Fruit fly (Drosophila melanogaster) ovary, adult (tissue): Measurements from ENCODE around the gene miple2.

Experiments
- CG17801 ChIP-seq: fragments of 200-800 bp; optimal IDR thresholded peaks from 2 replicates; lab custom pipeline; 2019; ENCODE audit warnings: missing biosample characterization, mild to moderate bottlenecking, missing genetic modification characterization, moderate library complexity; ENCODE audit not compliant: partially characterized antibody

miple2 gene

dm6 chr3L:292146-292776 is 21.3 kb downstream of the miple2 start:
- TF ChIP-seq CG17801 (GFP tag; lab: Kevin White, UChicago): peak; percentile 69

dm6 chr3L:294841-295408 is 23.9 kb downstream of the miple2 start:
- TF ChIP-seq CG17801 (GFP tag; lab: Kevin White, UChicago): no peak

- no peak for TF ChIP-seq CG17801 (GFP tag; lab: Kevin White, UChicago)
These were observed 26.2 kb downstream of the miple2 start for dm6 chr3L:297240-297639.

dm6 chr3L:298459-298858 is 27.5 kb downstream of the miple2 start:
- TF ChIP-seq CG17801 (GFP tag; lab: Kevin White, UChicago): no peak

- no peak for TF ChIP-seq CG17801 (GFP tag; lab: Kevin White, UChicago)
These were observed 29.1 kb downstream of the miple2 start for dm6 chr3L:299952-300605.

dm6 chr3L:311607-312006 is 40.6 kb downstream of the miple2 start:
- peak; percentile 29 for TF ChIP-seq CG17801 (GFP tag; lab: Kevin White, UChicago)

- TF ChIP-seq CG17801 (GFP tag; lab: Kevin White, UChicago): no peak
These were observed 41.3 kb downstream of the miple2 start for dm6 chr3L:312323-312722.

- TF ChIP-seq CG17801 (GFP tag; lab: Kevin White, UChicago): no peak
These were observed 44.1 kb downstream of the miple2 start for dm6 chr3L:315140-315539.

dm6 chr3L:316784-317183 is 45.8 kb downstream of the miple2 start, which contains the start of gene ddbt:
Gene ddbt, plus strand, starts transcription at chr3L:317084.
- TF ChIP-seq CG17801 (GFP tag; lab: Kevin White, UChicago): no peak

dm6 chr3L:319145-320009 is 48.4 kb downstream of the miple2 start, which contains the start of gene fwd:
Gene fwd, minus strand, starts transcription at chr3L:319884.
- peak; percentile 70 for TF ChIP-seq CG17801 (GFP tag; lab: Kevin White, UChicago)

dm6 chr3L:320010-320337 is 49.0 kb downstream of the miple2 start:
- TF ChIP-seq CG17801 (GFP tag; lab: Kevin White, UChicago): no peak

dm6 chr3L:320798-321197 is 49.8 kb downstream of the miple2 start:
- no peak for TF ChIP-seq CG17801 (GFP tag; lab: Kevin White, UChicago)

dm6 chr3L:321495-321894 is 50.5 kb downstream of the miple2 start:
- TF ChIP-seq CG17801 (GFP tag; lab: Kevin White, UChicago): no peak

dm6 chr3L:324486-324885 is 53.5 kb downstream of the miple2 start, which contains the start of gene CG32344:
Gene CG32344, minus strand, starts transcription at chr3L:324720.
- no peak for TF ChIP-seq CG17801 (GFP tag; lab: Kevin White, UChicago)
